Worm (Caenorhabditis elegans) whole organism, L2 larva: ENCODE measurements around the gene H02F09.3.
A peak's percentile ranks its signal among the peaks of the same experiment; 100 is the strongest.

ENCODE experiments used
- C34F6.9 ChIP-seq: fragments of 150-350 bp; optimal IDR thresholded peaks from 2 replicates; lab custom pipeline; 2014; ENCODE audit warnings: missing biosample characterization, missing genetic modification characterization
- F13H6.1 ChIP-seq: sonication (generic microtip); optimal IDR thresholded peaks from 2 replicates; lab custom pipeline; 2016; ENCODE audit warnings: missing genetic modification characterization, missing compliant biosample characterization
- alr-1 ChIP-seq: fragments of 150-350 bp; optimal IDR thresholded peaks from 2 replicates; lab custom pipeline; 2014; ENCODE audit warnings: missing biosample characterization, missing genetic modification characterization
- ama-1 ChIP-seq: fragments of 150-350 bp; optimal IDR thresholded peaks from 2 replicates; lab custom pipeline; 2018; ENCODE audit warnings: inconsistent platforms
- blmp-1 ChIP-seq: sonication (generic microtip); optimal IDR thresholded peaks from 2 replicates; lab custom pipeline; 2017; ENCODE audit warnings: missing genetic modification characterization, mild to moderate bottlenecking, missing compliant biosample characterization, antibody characterized with exemption, moderate library complexity; ENCODE audit not compliant: insufficient read depth
- ceh-16 ChIP-seq: fragments of 150-350 bp; optimal IDR thresholded peaks from 2 replicates; lab custom pipeline; 2014; ENCODE audit warnings: missing biosample characterization, missing genetic modification characterization
- ceh-82 ChIP-seq: fragments of 150-350 bp; optimal IDR thresholded peaks from 2 replicates; lab custom pipeline; 2014; ENCODE audit warnings: missing biosample characterization, missing genetic modification characterization
- elt-3 ChIP-seq: sonication (generic microtip); optimal IDR thresholded peaks from 2 replicates; lab custom pipeline; 2017; ENCODE audit warnings: missing biosample characterization, missing genetic modification characterization
- fos-1 ChIP-seq: fragments of 150-350 bp; optimal IDR thresholded peaks from 2 replicates; lab custom pipeline; 2014; ENCODE audit warnings: missing biosample characterization, missing genetic modification characterization
- lin-13 ChIP-seq: fragments of 150-350 bp; optimal IDR thresholded peaks from 2 replicates; lab custom pipeline; 2014; ENCODE audit warnings: missing biosample characterization, missing genetic modification reagents, missing genetic modification characterization
- lsy-2 ChIP-seq, 2 experiments: fragments of 150-350 bp in 1 of 2; sonication (generic microtip) in 1 of 2; optimal IDR thresholded peaks; 2 replicates each; lab custom pipeline; 2014 to 2017; ENCODE audit warnings: missing biosample characterization in 2 of 2, missing genetic modification characterization in 2 of 2
- mab-5 ChIP-seq: fragments of 150-350 bp; optimal IDR thresholded peaks from 2 replicates; lab custom pipeline; 2014; ENCODE audit warnings: missing biosample characterization, missing genetic modification characterization
- mbf-1 ChIP-seq: sonication (generic microtip); optimal IDR thresholded peaks from 2 replicates; lab custom pipeline; 2017; ENCODE audit warnings: missing biosample characterization, missing genetic modification characterization
- mdl-1 ChIP-seq, 2 experiments: fragments of 150-350 bp in 1 of 2; sonication (generic microtip) in 1 of 2; optimal IDR thresholded peaks; 2 replicates each; lab custom pipeline; 2017; ENCODE audit warnings: missing biosample characterization in 2 of 2, missing genetic modification characterization in 2 of 2
- nhr-10 ChIP-seq: sonication (generic microtip); optimal IDR thresholded peaks from 2 replicates; lab custom pipeline; 2017; ENCODE audit warnings: missing biosample characterization, missing genetic modification characterization
- nhr-11 ChIP-seq: fragments of 150-350 bp; optimal IDR thresholded peaks from 2 replicates; lab custom pipeline; 2014; ENCODE audit warnings: missing biosample characterization, missing genetic modification characterization
- nhr-129 ChIP-seq: fragments of 150-350 bp; optimal IDR thresholded peaks from 2 replicates; lab custom pipeline; 2014; ENCODE audit warnings: missing biosample characterization, missing genetic modification characterization
- nhr-23 ChIP-seq: fragments of 150-350 bp; optimal IDR thresholded peaks from 2 replicates; lab custom pipeline; 2014; ENCODE audit warnings: missing biosample characterization, missing genetic modification reagents, missing genetic modification characterization
- nhr-237 ChIP-seq: fragments of 150-350 bp; optimal IDR thresholded peaks from 2 replicates; lab custom pipeline; 2014; ENCODE audit warnings: missing biosample characterization, missing genetic modification characterization
- nhr-25 ChIP-seq: fragments of 150-350 bp; sonication (generic microtip); optimal IDR thresholded peaks from 3 replicates; lab custom pipeline; 2014; ENCODE audit warnings: missing biosample characterization, missing genetic modification characterization
- nhr-77 ChIP-seq: fragments of 150-350 bp; optimal IDR thresholded peaks from 2 replicates; lab custom pipeline; 2014; ENCODE audit warnings: missing biosample characterization, missing genetic modification characterization
- skn-1 ChIP-seq: sonication (generic microtip); optimal IDR thresholded peaks from 2 replicates; lab custom pipeline; 2017; ENCODE audit warnings: missing biosample characterization, missing genetic modification characterization
- sma-9 ChIP-seq, 2 experiments: fragments of 150-350 bp in 1 of 2; sonication (generic microtip) in 1 of 2; optimal IDR thresholded peaks; 2 replicates each; lab custom pipeline; 2014 to 2016; ENCODE audit warnings: missing genetic modification characterization in 2 of 2, mild to moderate bottlenecking in 1 of 2, missing biosample characterization in 1 of 2, missing compliant biosample characterization in 1 of 2, missing genetic modification reagents in 1 of 2, moderate library complexity in 1 of 2
- snpc-4 ChIP-seq: fragments of 150-350 bp; optimal IDR thresholded peaks from 2 replicates; lab custom pipeline; 2014; ENCODE audit warnings: missing biosample characterization, missing genetic modification characterization
- unc-39 ChIP-seq: fragments of 150-350 bp; optimal IDR thresholded peaks from 2 replicates; lab custom pipeline; 2014; ENCODE audit warnings: missing biosample characterization, missing genetic modification characterization
- unc-55 ChIP-seq: fragments of 150-350 bp; sonication (generic microtip); optimal IDR thresholded peaks from 3 replicates; lab custom pipeline; 2014; ENCODE audit warnings: missing biosample characterization, missing genetic modification reagents, missing genetic modification characterization
- unc-62 ChIP-seq: fragments of 150-350 bp; optimal IDR thresholded peaks from 2 replicates; lab custom pipeline; 2014; ENCODE audit warnings: missing biosample characterization, missing genetic modification reagents, missing genetic modification characterization
- zag-1 ChIP-seq: fragments of 150-350 bp; optimal IDR thresholded peaks from 2 replicates; lab custom pipeline; 2014; ENCODE audit warnings: missing biosample characterization, missing genetic modification characterization
- ztf-1 ChIP-seq: fragments of 200-800 bp; sonication (Bioruptor generic); conservative IDR thresholded peaks from 2 replicates; pipeline ENCODE4 v1.3.6; 2022; ENCODE audit warnings: missing genetic modification characterization, missing compliant biosample characterization

The H02F09.3 gene

DNA sequence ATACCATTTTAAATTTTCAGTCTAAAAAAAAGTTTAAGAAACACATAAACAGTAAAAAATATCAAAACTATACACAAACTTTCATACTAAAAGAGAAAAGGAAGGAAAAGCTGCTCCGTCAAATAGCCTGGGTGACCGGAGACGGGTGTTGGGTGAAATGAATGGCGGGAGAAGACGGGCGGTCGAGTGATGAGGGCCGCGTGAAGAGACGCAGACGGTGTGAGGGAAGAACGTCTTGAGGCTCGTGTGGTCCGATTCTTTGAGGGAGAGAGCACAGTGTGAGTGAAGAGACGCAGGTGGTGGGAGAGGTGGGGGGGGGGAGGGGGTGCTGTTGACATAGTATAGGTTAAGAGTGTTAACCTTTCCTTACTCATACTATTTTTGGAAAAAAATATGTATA, 39.5 kb upstream of the H02F09.3 start:
- peak; percentile 30 for TF ChIP-seq unc-55 (GFP tag; lab: Kevin White, UChicago)
- no peak for TF ChIP-seq nhr-129
- no peak for TF ChIP-seq fos-1
- peak in 1 of 2 experiments; percentile 16 for TF ChIP-seq lsy-2 (tag; optimal IDR thresholded peaks at IDR 0.05; lab: Kevin White, UChicago)
- no peak for TF ChIP-seq nhr-23
- TF ChIP-seq alr-1 (tag; lab: Kevin White, UChicago) = no peak
- TF ChIP-seq blmp-1 (tag; lab: Kevin White, UChicago) = no peak
- no peak for TF ChIP-seq ama-1
- no peak for TF ChIP-seq ceh-16 (tag; lab: Kevin White, UChicago)

- TF ChIP-seq nhr-11 (tag; lab: Kevin White, UChicago) (no peak), ceh-82 (tag; lab: Kevin White, UChicago) (no peak), lin-13 (GFP tag; lab: Kevin White, UChicago) (no peak), sma-9 (GFP tag; optimal IDR thresholded peaks at IDR 0.05; lab: Kevin White, UChicago) (no peak), sma-9 (tag; optimal IDR thresholded peaks at IDR 0.05; lab: Kevin White, UChicago) (no peak), nhr-237 (tag; lab: Kevin White, UChicago) (no peak), unc-39 (tag; lab: Kevin White, UChicago) (no peak)
Observed at ce11 chrX:1535261-1535660, 33.2 kb upstream of the H02F09.3 start, which contains the start of gene K06A9.3. K06A9.3 (minus strand) TSS chrX:1535361.

- TF ChIP-seq nhr-129 (peak; percentile 72), C34F6.9 (tag; lab: Kevin White, UChicago) (peak; percentile 48), lsy-2 (tag; optimal IDR thresholded peaks at IDR 0.05; lab: Kevin White, UChicago) (peak in 1 of 2 experiments; percentile 30), alr-1 (tag; lab: Kevin White, UChicago) (no peak)
Observed at ce11 chrX:1536138-1536537, 32.3 kb upstream of the H02F09.3 start, which contains the start of gene K06A9.2. K06A9.2 (plus strand) TSS chrX:1536366.

DNA sequence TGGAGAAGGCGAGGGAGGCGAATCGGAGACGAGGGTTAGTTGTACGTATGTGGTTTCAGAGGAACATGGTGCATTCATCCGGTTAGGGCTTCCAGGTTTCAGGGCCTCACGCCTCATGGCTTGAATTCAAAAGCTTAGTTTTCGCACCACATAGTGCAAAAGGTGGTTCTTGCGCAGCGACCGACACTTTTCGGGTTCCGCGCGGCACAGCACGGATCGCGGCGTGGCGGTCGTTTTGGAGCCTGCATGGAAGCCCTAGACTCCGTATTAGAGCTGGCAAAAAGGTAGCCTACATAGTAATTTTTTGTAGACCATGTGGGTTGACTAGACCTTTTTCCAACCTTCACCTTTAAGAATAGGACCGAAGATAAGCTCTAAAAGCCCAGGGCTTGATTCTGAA, 29.6 kb upstream of the H02F09.3 start:
- TF ChIP-seq unc-39 (tag; lab: Kevin White, UChicago) (no peak), skn-1 (no peak), unc-62 (GFP tag; lab: Kevin White, UChicago) (no peak), mbf-1 (tag; lab: Kevin White, UChicago) (no peak), snpc-4 (no peak), mab-5 (no peak), mdl-1 (tag; optimal IDR thresholded peaks at IDR 0.05; lab: Kevin White, UChicago) (no peak), nhr-25 (tag; lab: Kevin White, UChicago) (no peak), nhr-77 (tag; lab: Kevin White, UChicago) (no peak), nhr-23 (no peak), F13H6.1 (tag; lab: Kevin White, UChicago) (no peak), ztf-1 (GFP tag; lab: Robert Waterston, UW) (no peak), nhr-10 (no peak), ceh-82 (tag; lab: Kevin White, UChicago) (no peak)

DNA sequence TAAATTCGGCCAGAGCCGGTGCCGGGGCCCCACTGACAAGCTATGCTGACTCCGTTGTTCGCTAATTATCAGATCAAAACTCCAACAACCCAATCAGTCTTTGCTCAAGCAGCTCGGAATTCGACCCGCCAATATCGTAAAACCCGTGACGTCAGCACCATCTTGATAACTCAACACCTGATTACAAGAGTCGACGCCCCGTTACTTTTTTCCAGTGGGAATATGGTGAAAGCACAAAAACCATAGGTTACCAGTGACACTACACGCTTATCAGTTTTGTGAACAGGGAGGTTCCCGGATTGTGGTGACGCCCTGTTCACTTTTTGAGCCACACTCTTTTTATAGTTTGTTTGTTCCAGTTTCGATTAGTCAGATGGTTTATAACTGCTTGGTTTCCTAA, 27.4 kb upstream of the H02F09.3 start:
- peak; percentile 51 for TF ChIP-seq sma-9 (GFP tag; optimal IDR thresholded peaks at IDR 0.05; lab: Kevin White, UChicago)
- TF ChIP-seq sma-9 (tag; optimal IDR thresholded peaks at IDR 0.05; lab: Kevin White, UChicago) = no peak
- TF ChIP-seq fos-1 = peak; percentile 59
- no peak for TF ChIP-seq C34F6.9 (tag; lab: Kevin White, UChicago)
- TF ChIP-seq mbf-1 (tag; lab: Kevin White, UChicago) = no peak

DNA sequence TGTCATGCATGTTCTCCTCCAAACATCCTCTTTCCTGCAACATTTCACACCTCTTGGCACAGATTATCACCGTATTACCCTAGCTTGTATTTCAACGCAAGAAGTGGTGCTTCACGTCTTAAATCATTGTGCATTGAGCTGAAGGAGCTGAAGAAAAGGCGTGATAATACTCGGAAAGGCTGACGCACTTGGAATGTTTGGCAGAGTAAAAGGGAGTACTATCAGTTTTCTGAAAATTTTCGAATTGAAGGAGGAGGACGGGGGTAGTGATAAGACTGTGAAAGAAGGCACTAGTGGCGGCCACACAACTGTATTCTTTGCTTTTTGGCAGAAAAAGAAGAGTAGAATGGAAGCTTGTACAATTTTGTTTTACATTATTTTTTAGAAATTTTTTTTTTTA, 25.0 kb upstream of the H02F09.3 start:
- TF ChIP-seq fos-1 = peak; percentile 68
- no peak for TF ChIP-seq nhr-23
- TF ChIP-seq, all 48 proteins: peak for 1

- TF ChIP-seq sma-9 (GFP tag; optimal IDR thresholded peaks at IDR 0.05; lab: Kevin White, UChicago) = peak; percentile 21
- TF ChIP-seq sma-9 (tag; optimal IDR thresholded peaks at IDR 0.05; lab: Kevin White, UChicago) = no peak
- peak; percentile 55 for TF ChIP-seq fos-1
- TF ChIP-seq elt-3 = no peak
- TF ChIP-seq zag-1 (tag; lab: Kevin White, UChicago) = no peak
- TF ChIP-seq, all 48 proteins: peak for 2
Observed at ce11 chrX:1546878-1547555, 21.5 kb upstream of the H02F09.3 start, which contains the start of gene K06A9.1. K06A9.1 (plus strand) TSS chrX:1547505.
